Fruit fly (Drosophila melanogaster) whole organism, pupa: ENCODE measurements around the gene tin.
A peak's percentile ranks its signal among the peaks of the same experiment; 100 is the strongest.

Experiments used
- CG10348 ChIP-seq: fragments of 200-800 bp; sonication (Bioruptor generic); IDR thresholded peaks from 2 replicates; pipeline ENCODE4 v1.3.6; 2022; ENCODE audit warnings: missing biosample characterization, missing genetic modification characterization
- CG12605 ChIP-seq: fragments of 200-800 bp; sonication (Bioruptor generic); IDR thresholded peaks from 2 replicates; pipeline ENCODE4 v1.3.6; 2022; ENCODE audit warnings: missing biosample characterization, missing genetic modification characterization
- CG13204 ChIP-seq: fragments of 200-800 bp; sonication (Bioruptor generic); optimal IDR thresholded peaks from 2 replicates; lab custom pipeline; 2018; ENCODE audit warnings: missing biosample characterization, mild to moderate bottlenecking, missing genetic modification characterization, moderate library complexity
- CG14655 ChIP-seq: fragments of 200-800 bp; sonication (Bioruptor generic); optimal IDR thresholded peaks from 3 replicates; lab custom pipeline; 2017; ENCODE audit warnings: mild to moderate bottlenecking, missing biosample characterization, missing genetic modification reagents, missing genetic modification characterization
- CG15710 ChIP-seq: fragments of 200-800 bp; sonication (Bioruptor generic); optimal IDR thresholded peaks from 2 replicates; lab custom pipeline; 2018; ENCODE audit warnings: missing biosample characterization, mild to moderate bottlenecking, missing genetic modification characterization, moderate library complexity
- CG17806 ChIP-seq: fragments of 200-800 bp; sonication (Bioruptor generic); optimal IDR thresholded peaks from 2 replicates; lab custom pipeline; 2018; ENCODE audit warnings: missing biosample characterization, mild to moderate bottlenecking, missing genetic modification characterization, moderate library complexity
- CG32121 ChIP-seq: fragments of 200-800 bp; sonication (Bioruptor generic); IDR thresholded peaks from 2 replicates; pipeline ENCODE4 v1.3.6; 2022; ENCODE audit warnings: missing biosample characterization, missing genetic modification characterization
- CG34367 ChIP-seq: fragments of 200-800 bp; sonication (Bioruptor generic); optimal IDR thresholded peaks from 2 replicates; lab custom pipeline; 2018; ENCODE audit warnings: missing biosample characterization, mild to moderate bottlenecking, missing genetic modification characterization
- CG4496 ChIP-seq: fragments of 200-800 bp; sonication (Bioruptor generic); IDR thresholded peaks from 3 replicates; pipeline ENCODE4 v1.3.6; 2022; ENCODE audit warnings: missing biosample characterization, missing genetic modification characterization
- CG8159 ChIP-seq: fragments of 200-800 bp; sonication (Bioruptor generic); optimal IDR thresholded peaks from 3 replicates; lab custom pipeline; 2018; ENCODE audit warnings: missing biosample characterization, mild to moderate bottlenecking, missing genetic modification characterization, moderate library complexity
- CG8301 ChIP-seq: fragments of 200-800 bp; sonication (Bioruptor generic); optimal IDR thresholded peaks from 2 replicates; lab custom pipeline; 2018; ENCODE audit warnings: missing biosample characterization, mild to moderate bottlenecking, missing genetic modification characterization
- CG9948 ChIP-seq: fragments of 200-800 bp; sonication (Bioruptor generic); optimal IDR thresholded peaks from 2 replicates; lab custom pipeline; 2018; ENCODE audit warnings: missing biosample characterization, mild to moderate bottlenecking, missing genetic modification characterization, moderate library complexity
- D1 ChIP-seq: fragments of 200-800 bp; sonication (Bioruptor generic); optimal IDR thresholded peaks from 2 replicates; lab custom pipeline; 2018; ENCODE audit warnings: missing biosample characterization, mild to moderate bottlenecking, missing genetic modification characterization, moderate library complexity
- EcR ChIP-seq: fragments of 200-800 bp; sonication (Bioruptor generic); optimal IDR thresholded peaks from 3 replicates; lab custom pipeline; 2019; ENCODE audit warnings: missing biosample characterization, missing genetic modification characterization, mild to moderate bottlenecking, moderate library complexity, missing genetic modification reagents
- Ets98B ChIP-seq: fragments of 200-800 bp; sonication (Bioruptor generic); IDR thresholded peaks from 2 replicates; pipeline ENCODE4 v1.3.6; 2022; ENCODE audit warnings: missing biosample characterization, missing genetic modification characterization
- Pif1A ChIP-seq: fragments of 200-800 bp; sonication (Bioruptor generic); optimal IDR thresholded peaks from 3 replicates; lab custom pipeline; 2016; ENCODE audit warnings: missing biosample characterization, missing genetic modification characterization
- Pif1B ChIP-seq: fragments of 200-800 bp; sonication (Bioruptor generic); optimal IDR thresholded peaks from 3 replicates; lab custom pipeline; 2016; ENCODE audit warnings: missing biosample characterization, missing genetic modification characterization
- Snoo ChIP-seq: fragments of 200-800 bp; sonication (Bioruptor generic); optimal IDR thresholded peaks from 3 replicates; lab custom pipeline; 2017; ENCODE audit warnings: missing biosample characterization, mild to moderate bottlenecking, missing genetic modification characterization, inconsistent platforms
- fd96Ca ChIP-seq: fragments of 200-800 bp; sonication (Bioruptor generic); IDR thresholded peaks from 3 replicates; pipeline ENCODE4 v1.3.6; 2022; ENCODE audit warnings: missing biosample characterization, missing genetic modification characterization
- gl ChIP-seq: fragments of 200-800 bp; sonication (Bioruptor generic); optimal IDR thresholded peaks from 2 replicates; lab custom pipeline; 2018; ENCODE audit warnings: missing biosample characterization, mild to moderate bottlenecking, missing genetic modification characterization
- rn ChIP-seq: fragments of 200-800 bp; sonication (Bioruptor generic); IDR thresholded peaks from 2 replicates; pipeline ENCODE4 v1.3.6; 2022; ENCODE audit warnings: missing biosample characterization, missing genetic modification characterization

tin gene

dm6 chr3R:21378595-21378994 lies at the start of gene tin:
tin (plus strand) TSS chr3R:21378977.
- TF ChIP-seq CG4496 (peak; percentile 98), CG34367 (tag; lab: Kevin White, UChicago) (peak; percentile 93), EcR (GFP tag; lab: Kevin White, UChicago) (no peak), CG8159 (tag; lab: Kevin White, UChicago) (peak; percentile 91), CG12605 (GFP tag; lab: Robert Waterston, UW) (peak; percentile 97), Snoo (peak; percentile 94), fd96Ca (peak; percentile 96; the same call in 2 of the 3 replicates), CG14655 (GFP tag; lab: Kevin White, UChicago) (peak; percentile 95), rn (GFP tag; lab: Robert Waterston, UW) (peak; percentile 85), Pif1A (GFP tag; lab: Kevin White, UChicago) (peak; percentile 91), CG9948 (tag; lab: Kevin White, UChicago) (peak; percentile 89), CG13204 (peak; percentile 77), Pif1B (peak; percentile 96), CG17806 (tag; lab: Kevin White, UChicago) (peak; percentile 92), D1 (tag; lab: Kevin White, UChicago) (peak; percentile 88), CG10348 (GFP tag; lab: Robert Waterston, UW) (peak; percentile 40; the same call in 1 of the 2 replicates), CG15710 (peak; percentile 94), CG8301 (tag; lab: Kevin White, UChicago) (peak; percentile 94), gl (tag; lab: Kevin White, UChicago) (peak; percentile 83), CG32121 (peak; percentile 96), Ets98B (GFP tag; lab: Robert Waterston, UW) (peak; percentile 98)
- TF ChIP-seq, all 21 proteins: peak for 20

- peak; percentile 65 for TF ChIP-seq CG14655 (GFP tag; lab: Kevin White, UChicago)
- TF ChIP-seq EcR (GFP tag; lab: Kevin White, UChicago), result no peak
- TF ChIP-seq CG15710, result peak; percentile 65
- no peak for TF ChIP-seq CG10348 (GFP tag; lab: Robert Waterston, UW)
- no peak for TF ChIP-seq Pif1B
- peak; percentile 43 for TF ChIP-seq Snoo
- no peak for TF ChIP-seq rn (GFP tag; lab: Robert Waterston, UW)
- no peak for TF ChIP-seq CG32121
- TF ChIP-seq CG12605 (GFP tag; lab: Robert Waterston, UW), result no peak
- TF ChIP-seq CG8301 (tag; lab: Kevin White, UChicago), result peak; percentile 53
- TF ChIP-seq CG9948 (tag; lab: Kevin White, UChicago), result peak; percentile 54
- no peak for TF ChIP-seq CG13204
- peak; percentile 54 for TF ChIP-seq CG34367 (tag; lab: Kevin White, UChicago)
- TF ChIP-seq D1 (tag; lab: Kevin White, UChicago), result no peak
- TF ChIP-seq CG17806 (tag; lab: Kevin White, UChicago), result peak; percentile 68
- 0 out of 3 replicates have a peak, but pooled peaks have one; percentile 26 for TF ChIP-seq CG4496
- TF ChIP-seq Pif1A (GFP tag; lab: Kevin White, UChicago), result peak; percentile 40
- TF ChIP-seq fd96Ca, result no peak
- no peak for TF ChIP-seq Ets98B (GFP tag; lab: Robert Waterston, UW)
- peak; percentile 10 for TF ChIP-seq gl (tag; lab: Kevin White, UChicago)
- peak; percentile 71 for TF ChIP-seq CG8159 (tag; lab: Kevin White, UChicago)
Observed at dm6 chr3R:21330542-21330941, 48.2 kb upstream of the tin start.

- no peak for TF ChIP-seq D1 (tag; lab: Kevin White, UChicago)
- TF ChIP-seq gl (tag; lab: Kevin White, UChicago), result no peak
- TF ChIP-seq CG34367 (tag; lab: Kevin White, UChicago), result no peak
- TF ChIP-seq CG4496, result no peak
- no peak for TF ChIP-seq fd96Ca
- TF ChIP-seq CG8159 (tag; lab: Kevin White, UChicago), result no peak
Observed at dm6 chr3R:21331195-21331594, 47.6 kb upstream of the tin start.

- TF ChIP-seq Ets98B (GFP tag; lab: Robert Waterston, UW) (peak; percentile 24), D1 (tag; lab: Kevin White, UChicago) (peak; percentile 7), CG15710 (peak; percentile 71), EcR (GFP tag; lab: Kevin White, UChicago) (no peak), CG12605 (GFP tag; lab: Robert Waterston, UW) (no peak), CG8159 (tag; lab: Kevin White, UChicago) (peak; percentile 78), CG17806 (tag; lab: Kevin White, UChicago) (peak; percentile 66), fd96Ca (no peak), rn (GFP tag; lab: Robert Waterston, UW) (no peak), CG8301 (tag; lab: Kevin White, UChicago) (peak; percentile 82), CG34367 (tag; lab: Kevin White, UChicago) (peak; percentile 58), CG4496 (no peak), CG13204 (peak; percentile 36), CG32121 (no peak), CG9948 (tag; lab: Kevin White, UChicago) (peak; percentile 76), Pif1A (GFP tag; lab: Kevin White, UChicago) (peak; percentile 70), Pif1B (peak; percentile 69), CG10348 (GFP tag; lab: Robert Waterston, UW) (no peak), Snoo (peak; percentile 80), gl (tag; lab: Kevin White, UChicago) (no peak), CG14655 (GFP tag; lab: Kevin White, UChicago) (peak; percentile 88)
Observed at dm6 chr3R:21336797-21337244, 42.0 kb upstream of the tin start.

dm6 chr3R:21338313-21338921 lies 40.4 kb upstream of the tin start:
- no peak for TF ChIP-seq Pif1A (GFP tag; lab: Kevin White, UChicago)
- peak; percentile 60 for TF ChIP-seq CG13204
- TF ChIP-seq gl (tag; lab: Kevin White, UChicago), result no peak
- no peak for TF ChIP-seq CG32121
- no peak for TF ChIP-seq Pif1B
